Fruit fly (Drosophila melanogaster) whole organism, embryonic: ENCODE measurements around the gene zld.

Experiments
- CG10267 ChIP-seq: fragments of 200-800 bp; sonication (Bioruptor generic); optimal IDR thresholded peaks from 2 replicates; lab custom pipeline; 2018; ENCODE audit warnings: missing biosample characterization, mild to moderate bottlenecking, missing genetic modification characterization, moderate library complexity
- CG10543 ChIP-seq: fragments of 200-800 bp; sonication (Bioruptor generic); optimal IDR thresholded peaks from 3 replicates; lab custom pipeline; 2017; ENCODE audit warnings: missing biosample characterization, mild to moderate bottlenecking, missing genetic modification characterization, moderate library complexity
- CG10979 ChIP-seq: fragments of 200-800 bp; sonication (Bioruptor generic); optimal IDR thresholded peaks from 2 replicates; lab custom pipeline; 2018; ENCODE audit warnings: missing biosample characterization, mild to moderate bottlenecking, missing genetic modification characterization, moderate library complexity
- CG1529 ChIP-seq: fragments of 200-800 bp; sonication (Bioruptor generic); optimal IDR thresholded peaks from 3 replicates; lab custom pipeline; 2018; ENCODE audit warnings: missing biosample characterization, missing genetic modification characterization
- CG15696 ChIP-seq: fragments of 200-800 bp; sonication (Bioruptor generic); optimal IDR thresholded peaks from 2 replicates; lab custom pipeline; 2019; ENCODE audit warnings: missing biosample characterization, mild to moderate bottlenecking, missing genetic modification characterization, moderate library complexity
- CG2199 ChIP-seq: fragments of 200-800 bp; sonication (Bioruptor generic); IDR thresholded peaks from 3 replicates; pipeline ENCODE4 v1.3.6; 2022; ENCODE audit warnings: missing biosample characterization, missing genetic modification characterization
- CG3281 ChIP-seq: fragments of 200-800 bp; sonication (Bioruptor generic); optimal IDR thresholded peaks from 3 replicates; lab custom pipeline; 2017; ENCODE audit warnings: missing biosample characterization, mild to moderate bottlenecking, missing genetic modification characterization
- CG34224 ChIP-seq: fragments of 200-800 bp; sonication (Bioruptor generic); IDR thresholded peaks from 3 replicates; pipeline ENCODE4 v1.3.6; 2022; ENCODE audit warnings: missing biosample characterization, missing genetic modification characterization; ENCODE audit not compliant: partially characterized antibody
- CG4404 ChIP-seq: fragments of 200-800 bp; sonication (Bioruptor generic); IDR thresholded peaks from 2 replicates; pipeline ENCODE4 v1.3.6; 2022; ENCODE audit warnings: missing biosample characterization, missing genetic modification characterization
- CG6689 ChIP-seq: fragments of 200-800 bp; sonication (Bioruptor generic); IDR thresholded peaks from 2 replicates; pipeline ENCODE4 v1.3.6; 2022; ENCODE audit warnings: missing biosample characterization, missing genetic modification characterization
- CG8924 ChIP-seq: fragments of 200-800 bp; optimal IDR thresholded peaks from 3 replicates; lab custom pipeline; 2019; ENCODE audit warnings: missing biosample characterization, mild to moderate bottlenecking, missing genetic modification characterization, moderate library complexity
- CG9727 ChIP-seq: fragments of 200-800 bp; sonication (Bioruptor generic); optimal IDR thresholded peaks from 3 replicates; lab custom pipeline; 2017; ENCODE audit warnings: missing biosample characterization, mild to moderate bottlenecking, missing genetic modification characterization
- D19A ChIP-seq: fragments of 200-800 bp; optimal IDR thresholded peaks from 3 replicates; lab custom pipeline; 2019; ENCODE audit warnings: missing biosample characterization, mild to moderate bottlenecking, missing genetic modification characterization, moderate library complexity
- Dip2 ChIP-seq: fragments of 200-800 bp; sonication (Bioruptor generic); IDR thresholded peaks from 2 replicates; pipeline ENCODE4 v1.3.6; 2022; ENCODE audit warnings: missing biosample characterization, missing genetic modification characterization
- Ets65A ChIP-seq: fragments of 200-800 bp; sonication (Bioruptor generic); peaks from one replicate; lab custom pipeline; 2016; ENCODE audit warnings: missing biosample characterization, missing genetic modification characterization
- Gsc ChIP-seq: fragments of 200-800 bp; sonication (Bioruptor generic); IDR thresholded peaks from 2 replicates; pipeline ENCODE4 v1.3.6; 2022; ENCODE audit warnings: missing biosample characterization, missing genetic modification characterization
- HHEX ChIP-seq: fragments of 200-800 bp; sonication (Bioruptor generic); optimal IDR thresholded peaks from 3 replicates; lab custom pipeline; 2017; ENCODE audit warnings: missing biosample characterization, mild to moderate bottlenecking, missing genetic modification characterization, missing genetic modification reagents
- HLH4C ChIP-seq: fragments of 200-800 bp; sonication (Bioruptor generic); IDR thresholded peaks from 3 replicates; pipeline ENCODE4 v1.3.6; 2022; ENCODE audit warnings: missing biosample characterization, missing genetic modification characterization; ENCODE audit not compliant: partially characterized antibody
- Hr39 ChIP-seq: fragments of >200 bp; optimal IDR thresholded peaks from 2 replicates; lab custom pipeline; 2017
- Max ChIP-seq: fragments of 200-800 bp; sonication (Bioruptor generic); optimal IDR thresholded peaks from 2 replicates; lab custom pipeline; 2016; ENCODE audit warnings: missing biosample characterization, mild to moderate bottlenecking, missing genetic modification characterization
- Meics ChIP-seq: fragments of 200-800 bp; sonication (Bioruptor generic); optimal IDR thresholded peaks from 2 replicates; lab custom pipeline; 2017; ENCODE audit warnings: missing biosample characterization, mild to moderate bottlenecking, missing genetic modification characterization
- NFAT ChIP-seq: fragments of 200-800 bp; sonication (Bioruptor generic); IDR thresholded peaks from 2 replicates; pipeline ENCODE4 v1.3.6; 2022; ENCODE audit warnings: missing biosample characterization, missing genetic modification characterization
- Scr ChIP-seq: fragments of 200-800 bp; sonication (Bioruptor generic); IDR thresholded peaks from 2 replicates; pipeline ENCODE4 v1.3.6; 2022; ENCODE audit warnings: missing biosample characterization, missing genetic modification characterization; ENCODE audit not compliant: partially characterized antibody
- Stat92E ChIP-seq, 3 experiments: fragments of >200 bp in 2 of 3; fragments of 200-800 bp in 1 of 3; sonication (Bioruptor generic) in 1 of 3; optimal IDR thresholded peaks; 2 replicates each; lab custom pipeline; 2017 to 2019; ENCODE audit warnings: missing biosample characterization in 3 of 3, missing genetic modification characterization in 3 of 3, mild to moderate bottlenecking in 1 of 3, moderate library complexity in 1 of 3
- ap ChIP-seq: fragments of 200-800 bp; sonication (Bioruptor generic); IDR thresholded peaks from 2 replicates; pipeline ENCODE4 v1.3.6; 2022; ENCODE audit warnings: missing biosample characterization, missing genetic modification characterization
- dysf ChIP-seq: fragments of 200-800 bp; sonication (Bioruptor generic); IDR thresholded peaks from 3 replicates; pipeline ENCODE4 v1.3.6; 2022; ENCODE audit warnings: missing biosample characterization, missing genetic modification characterization
- fu2 ChIP-seq: fragments of 200-800 bp; sonication (Bioruptor generic); optimal IDR thresholded peaks from 2 replicates; lab custom pipeline; 2016; ENCODE audit warnings: missing biosample characterization, missing genetic modification characterization
- gem ChIP-seq: fragments of 200-800 bp; sonication (Bioruptor generic); optimal IDR thresholded peaks from 2 replicates; lab custom pipeline; 2019; ENCODE audit warnings: missing biosample characterization, mild to moderate bottlenecking, missing genetic modification characterization, moderate library complexity
- gsb-n ChIP-seq: fragments of 200-800 bp; sonication (Bioruptor generic); optimal IDR thresholded peaks from 3 replicates; lab custom pipeline; 2018; ENCODE audit warnings: missing biosample characterization, mild to moderate bottlenecking, missing genetic modification characterization
- hbn ChIP-seq: fragments of 200-800 bp; sonication (Bioruptor generic); IDR thresholded peaks from 2 replicates; pipeline ENCODE4 v1.3.6; 2022; ENCODE audit warnings: missing biosample characterization, missing genetic modification characterization; ENCODE audit not compliant: partially characterized antibody
- jing ChIP-seq: fragments of 200-800 bp; sonication (Bioruptor generic); optimal IDR thresholded peaks from 2 replicates; lab custom pipeline; 2018; ENCODE audit warnings: missing biosample characterization, mild to moderate bottlenecking, missing genetic modification characterization
- jumu ChIP-seq: fragments of 200-800 bp; sonication (Bioruptor generic); optimal IDR thresholded peaks from 3 replicates; lab custom pipeline; 2016; ENCODE audit warnings: missing biosample characterization, missing genetic modification characterization
- kni ChIP-seq: fragments of 200-800 bp; sonication (Bioruptor generic); optimal IDR thresholded peaks from 3 replicates; lab custom pipeline; 2017; ENCODE audit warnings: mild to moderate bottlenecking, missing biosample characterization, missing genetic modification reagents, missing genetic modification characterization
- lola ChIP-seq, 3 experiments: fragments of >200 bp in 2 of 3; fragments of 200-800 bp in 1 of 3; sonication (Bioruptor generic) in 1 of 3; optimal IDR thresholded peaks; 2 replicates each; lab custom pipeline; 2017 to 2019; ENCODE audit warnings: missing biosample characterization in 3 of 3, missing genetic modification characterization in 3 of 3, mild to moderate bottlenecking in 1 of 3, moderate library complexity in 1 of 3
- lov ChIP-seq, 2 experiments: fragments of 200-800 bp in 1 of 2; fragments of >200 bp in 1 of 2; sonication (Bioruptor generic) in 1 of 2; IDR thresholded peaks in 1 of 2; optimal IDR thresholded peaks in 1 of 2; 2 replicates in 1 of 2; 3 replicates in 1 of 2; pipeline versions ENCODE4 v1.3.6 to Lab custom; 2017 to 2022; ENCODE audit warnings: missing biosample characterization in 1 of 2, missing genetic modification characterization in 1 of 2
- mirr ChIP-seq: fragments of 200-800 bp; sonication (Bioruptor generic); optimal IDR thresholded peaks from 3 replicates; lab custom pipeline; 2018; ENCODE audit warnings: missing biosample characterization, mild to moderate bottlenecking, missing genetic modification characterization
- onecut ChIP-seq: fragments of 200-800 bp; sonication (Bioruptor generic); IDR thresholded peaks from 2 replicates; pipeline ENCODE4 v1.3.6; 2022; ENCODE audit warnings: missing biosample characterization, missing genetic modification characterization
- pita ChIP-seq: fragments of 200-800 bp; sonication (Bioruptor generic); optimal IDR thresholded peaks from 2 replicates; lab custom pipeline; 2017; ENCODE audit warnings: missing biosample characterization, mild to moderate bottlenecking, missing genetic modification characterization
- prd ChIP-seq, 3 experiments: fragments of >200 bp in 2 of 3; fragments of 200-800 bp in 1 of 3; sonication (Bioruptor generic) in 1 of 3; optimal IDR thresholded peaks in 2 of 3; IDR thresholded peaks in 1 of 3; 2 replicates in 2 of 3; 3 replicates in 1 of 3; pipeline versions ENCODE4 v1.3.6 to Lab custom; 2017 to 2022; ENCODE audit warnings: missing biosample characterization in 1 of 3, missing genetic modification characterization in 1 of 3
- pros ChIP-seq: fragments of 200-800 bp; sonication (Bioruptor generic); optimal IDR thresholded peaks from 3 replicates; lab custom pipeline; 2019; ENCODE audit warnings: missing biosample characterization, mild to moderate bottlenecking, missing genetic modification characterization, moderate library complexity
- row ChIP-seq: fragments of 200-800 bp; sonication (Bioruptor generic); IDR thresholded peaks from 3 replicates; pipeline ENCODE4 v1.3.6; 2022; ENCODE audit warnings: missing biosample characterization, missing genetic modification characterization
- shn ChIP-seq: fragments of 200-800 bp; sonication (Bioruptor generic); optimal IDR thresholded peaks from 3 replicates; lab custom pipeline; 2016; ENCODE audit warnings: missing biosample characterization, missing genetic modification characterization
- tll ChIP-seq, 2 experiments: fragments of 200-800 bp in 1 of 2; fragments of >200 bp in 1 of 2; sonication (Bioruptor generic) in 1 of 2; optimal IDR thresholded peaks; 2 replicates each; lab custom pipeline; 2017 to 2019; ENCODE audit warnings: missing biosample characterization in 2 of 2, missing genetic modification characterization in 2 of 2, mild to moderate bottlenecking in 1 of 2, moderate library complexity in 1 of 2
- zf30C ChIP-seq: fragments of 200-800 bp; sonication (Bioruptor generic); optimal IDR thresholded peaks from 3 replicates; lab custom pipeline; 2018; ENCODE audit warnings: missing biosample characterization, mild to moderate bottlenecking, missing genetic modification characterization

Gene zld

dm6 chrX:19765490-19766212 lies 17.7 kb downstream of the zld start (continued):
- TF ChIP-seq Ets65A (GFP tag; lab: Kevin White, UChicago) (peak; percentile 23), zf30C (GFP tag; lab: Kevin White, UChicago) (peak; percentile 51), CG10979 (peak; percentile 62), lov (optimal IDR thresholded peaks at IDR 0.05; lab: Kevin White, UChicago) (no peak), lov (GFP tag; IDR thresholded peaks at IDR 0.05; lab: Robert Waterston, UW) (0 out of 3 replicates have a peak, but pooled peaks have one; percentile 17), CG6689 (GFP tag; lab: Robert Waterston, UW) (peak; percentile 25; the same call in 1 of the 2 replicates), Scr (GFP tag; lab: Robert Waterston, UW) (no peak), CG10267 (peak; percentile 41), D19A (tag; lab: Kevin White, UChicago) (peak; percentile 17), lola (GFP tag; optimal IDR thresholded peaks at IDR 0.05; lab: Kevin White, UChicago) (peak in 1 of 3 experiments; percentile 7)

dm6 chrX:19764824-19765489 lies 18.4 kb downstream of the zld start, which contains the start of gene CG12702:
CG12702 (minus strand) TSS chrX:19764874.
- TF ChIP-seq ap (GFP tag; lab: Robert Waterston, UW), result no peak
- TF ChIP-seq Stat92E (GFP tag; optimal IDR thresholded peaks at IDR 0.05; lab: Kevin White, UChicago), result no peak
- TF ChIP-seq HHEX (GFP tag; lab: Kevin White, UChicago), result no peak
- peak; percentile 66 for TF ChIP-seq pros (GFP tag; lab: Kevin White, UChicago)
- TF ChIP-seq row (GFP tag; lab: Robert Waterston, UW), result 0 out of 3 replicates have a peak, but pooled peaks have one; percentile 8
- TF ChIP-seq CG34224 (GFP tag; lab: Robert Waterston, UW), result no peak
- peak; percentile 19 for TF ChIP-seq gsb-n (tag; lab: Kevin White, UChicago)
- TF ChIP-seq CG8924, result peak; percentile 18
- TF ChIP-seq tll (GFP tag; optimal IDR thresholded peaks at IDR 0.05; lab: Kevin White, UChicago), result peak in 1 of 2 experiments; percentile 79
- TF ChIP-seq onecut (GFP tag; lab: Robert Waterston, UW), result no peak
- no peak for TF ChIP-seq HLH4C (GFP tag; lab: Robert Waterston, UW)
- 0 out of 2 replicates have a peak, but pooled peaks have one; percentile 32 for TF ChIP-seq CG4404 (GFP tag; lab: Robert Waterston, UW)
- TF ChIP-seq hbn (GFP tag; lab: Robert Waterston, UW), result no peak
- peak; percentile 14 for TF ChIP-seq CG10979
- no peak for TF ChIP-seq jumu
- peak; percentile 49 for TF ChIP-seq gem (tag; lab: Kevin White, UChicago)
- no peak for TF ChIP-seq dysf (GFP tag; lab: Robert Waterston, UW)
- peak in 1 of 3 experiments; percentile 37 for TF ChIP-seq lola (GFP tag; optimal IDR thresholded peaks at IDR 0.05; lab: Kevin White, UChicago)
- no peak for TF ChIP-seq kni
- TF ChIP-seq CG9727 (GFP tag; lab: Kevin White, UChicago), result peak; percentile 35
- TF ChIP-seq Gsc, result no peak
- peak; percentile 92 for TF ChIP-seq zf30C (GFP tag; lab: Kevin White, UChicago)
- no peak for TF ChIP-seq Max (GFP tag; lab: Kevin White, UChicago)
- no peak for TF ChIP-seq CG3281 (GFP tag; lab: Kevin White, UChicago)
- TF ChIP-seq mirr (GFP tag; lab: Kevin White, UChicago), result no peak
- no peak for TF ChIP-seq fu2 (GFP tag; lab: Kevin White, UChicago)
- TF ChIP-seq Dip2 (GFP tag; lab: Robert Waterston, UW), result no peak
- TF ChIP-seq NFAT (GFP tag; lab: Robert Waterston, UW), result no peak
- TF ChIP-seq CG1529 (GFP tag; lab: Kevin White, UChicago), result no peak
- TF ChIP-seq prd (optimal IDR thresholded peaks at IDR 0.05; lab: Kevin White, UChicago), result no peak
- peak; percentile 44; the same call in 2 of the 3 replicates for TF ChIP-seq prd (GFP tag; IDR thresholded peaks at IDR 0.05; lab: Robert Waterston, UW)
- peak; percentile 29 for TF ChIP-seq CG15696 (tag; lab: Kevin White, UChicago)
- TF ChIP-seq Meics, result no peak
- TF ChIP-seq jing (GFP tag; lab: Kevin White, UChicago), result no peak
- TF ChIP-seq CG10543 (GFP tag; lab: Kevin White, UChicago), result no peak
- 0 out of 3 replicates have a peak, but pooled peaks have one; percentile 50 for TF ChIP-seq CG2199 (GFP tag; lab: Robert Waterston, UW)
- TF ChIP-seq shn, result no peak
- TF ChIP-seq pita (GFP tag; lab: Kevin White, UChicago), result no peak
- no peak for TF ChIP-seq Hr39
